Fruit fly (Drosophila melanogaster) whole organism, embryonic: ENCODE data around the gene Ctl1.

ENCODE experiments used
- CG4730 ChIP-seq: fragments of 200-800 bp; sonication (Bioruptor generic); IDR thresholded peaks from 2 replicates; pipeline ENCODE4 v1.3.6; 2022; ENCODE audit warnings: missing biosample characterization, missing genetic modification characterization
- CG6854 ChIP-seq: fragments of 200-800 bp; sonication (Bioruptor generic); optimal IDR thresholded peaks from 3 replicates; lab custom pipeline; 2017; ENCODE audit warnings: missing biosample characterization, mild to moderate bottlenecking, missing genetic modification characterization
- CG7987 ChIP-seq: fragments of 200-800 bp; sonication (Bioruptor generic); optimal IDR thresholded peaks from 2 replicates; lab custom pipeline; 2018; ENCODE audit warnings: missing biosample characterization, mild to moderate bottlenecking, missing genetic modification characterization, moderate library complexity
- HLH4C ChIP-seq: fragments of 200-800 bp; sonication (Bioruptor generic); IDR thresholded peaks from 3 replicates; pipeline ENCODE4 v1.3.6; 2022; ENCODE audit warnings: missing biosample characterization, missing genetic modification characterization; ENCODE audit not compliant: partially characterized antibody
- Lpt ChIP-seq: fragments of >200 bp; optimal IDR thresholded peaks from 2 replicates; lab custom pipeline; 2018; ENCODE audit warnings: missing biosample characterization, missing genetic modification characterization
- br ChIP-seq: fragments of >200 bp; optimal IDR thresholded peaks from 2 replicates; lab custom pipeline; 2017
- crp ChIP-seq, 2 experiments: fragments of 200-800 bp; sonication (Bioruptor generic); optimal IDR thresholded peaks; 2 replicates in 1 of 2; 3 replicates in 1 of 2; lab custom pipeline; 2017; ENCODE audit warnings: missing biosample characterization in 2 of 2, missing genetic modification characterization in 2 of 2, mild to moderate bottlenecking in 1 of 2, moderate library complexity in 1 of 2
- gt ChIP-seq: fragments of 200-800 bp; sonication (Bioruptor generic); IDR thresholded peaks from 2 replicates; pipeline ENCODE4 v1.3.6; 2022; ENCODE audit warnings: missing biosample characterization, missing genetic modification characterization
- wor ChIP-seq: fragments of 200-800 bp; sonication (Bioruptor generic); IDR thresholded peaks from 2 replicates; pipeline ENCODE4 v1.3.6; 2022; ENCODE audit warnings: missing biosample characterization, missing genetic modification characterization

- TF ChIP-seq gt (GFP tag; lab: Robert Waterston, UW): no peak
- TF ChIP-seq br (lab: Kevin White, UChicago): no peak
- TF ChIP-seq CG7987: no peak
- TF ChIP-seq HLH4C (GFP tag; lab: Robert Waterston, UW): no peak
- no peak for TF ChIP-seq CG4730 (GFP tag; lab: Robert Waterston, UW)
- no peak for TF ChIP-seq Lpt (GFP tag; lab: Kevin White, UChicago)
- no peak for TF ChIP-seq wor (GFP tag; lab: Robert Waterston, UW)
- no peak for TF ChIP-seq CG6854
- TF ChIP-seq crp (GFP tag; optimal IDR thresholded peaks at IDR 0.05; lab: Kevin White, UChicago): peak; percentile 68 to 92
Observed at dm6 chr3L:4286784-4287183, 9.0 kb downstream of the Ctl1 start, which contains the start of gene TfIIEbeta.
